Fruit fly (Drosophila melanogaster) whole organism, prepupa: Measurements from ENCODE around the gene CG8668.

Source experiments
- CG1621 ChIP-seq: fragments of 200-800 bp; sonication (Bioruptor generic); optimal IDR thresholded peaks from 3 replicates; lab custom pipeline; 2018; ENCODE audit warnings: missing biosample characterization, mild to moderate bottlenecking, missing genetic modification characterization
- CG32006 ChIP-seq: fragments of 200-800 bp; sonication (Bioruptor generic); optimal IDR thresholded peaks from 3 replicates; lab custom pipeline; 2017; ENCODE audit warnings: missing biosample characterization, mild to moderate bottlenecking, missing genetic modification characterization
- CG6276 ChIP-seq: fragments of 200-800 bp; sonication (Bioruptor generic); optimal IDR thresholded peaks from 2 replicates; lab custom pipeline; 2017; ENCODE audit warnings: missing biosample characterization, mild to moderate bottlenecking, missing genetic modification characterization
- CG8119 ChIP-seq: fragments of 200-800 bp; sonication (Bioruptor generic); IDR thresholded peaks from 3 replicates; pipeline ENCODE4 v1.3.6; 2022; ENCODE audit warnings: missing biosample characterization, missing genetic modification characterization
- Gug ChIP-seq: fragments of 200-800 bp; sonication (Bioruptor generic); IDR thresholded peaks from 2 replicates; pipeline ENCODE4 v1.3.6; 2022; ENCODE audit warnings: missing biosample characterization, missing genetic modification characterization
- Sox102F ChIP-seq: fragments of 200-800 bp; sonication (Bioruptor generic); optimal IDR thresholded peaks from 2 replicates; lab custom pipeline; 2016; ENCODE audit warnings: missing biosample characterization, mild to moderate bottlenecking, missing genetic modification characterization
- acj6 ChIP-seq: fragments of 200-800 bp; sonication (Bioruptor generic); optimal IDR thresholded peaks from 3 replicates; lab custom pipeline; 2016; ENCODE audit warnings: missing biosample characterization, missing genetic modification characterization
- dac ChIP-seq: fragments of 200-800 bp; sonication (Bioruptor generic); optimal IDR thresholded peaks from 2 replicates; lab custom pipeline; 2017; ENCODE audit warnings: missing biosample characterization, mild to moderate bottlenecking, missing genetic modification characterization
- vri ChIP-seq: fragments of 200-800 bp; sonication (Bioruptor generic); optimal IDR thresholded peaks from 3 replicates; lab custom pipeline; 2016; ENCODE audit warnings: missing biosample characterization, mild to moderate bottlenecking, missing genetic modification characterization

- TF ChIP-seq acj6 (GFP tag; lab: Kevin White, UChicago) (peak; percentile 28), CG6276 (no peak), Sox102F (GFP tag; lab: Kevin White, UChicago) (peak; percentile 35), CG32006 (peak; percentile 24), Gug (GFP tag; lab: Robert Waterston, UW) (0 out of 2 replicates have a peak, but pooled peaks have one; percentile 14), vri (no peak), CG8119 (GFP tag; lab: Robert Waterston, UW) (no peak; the same call in 2 of the 3 replicates), dac (GFP tag; lab: Kevin White, UChicago) (no peak), CG1621 (tag; lab: Kevin White, UChicago) (no peak)
Observed at dm6 chr2L:8093182-8093941, 33.4 kb upstream of the CG8668 start.
